Fruit fly (Drosophila melanogaster) whole organism, embryonic: ENCODE data around the gene CG10730.
A peak's percentile ranks its signal among the peaks of the same experiment; 100 is the strongest.

Experiments
- Antp ChIP-seq: fragments of 200-800 bp; sonication (Bioruptor generic); optimal IDR thresholded peaks from 3 replicates; lab custom pipeline; 2016; ENCODE audit warnings: missing biosample characterization, missing genetic modification characterization
- Atf3 ChIP-seq: fragments of 200-800 bp; sonication (Bioruptor generic); optimal IDR thresholded peaks from 3 replicates; lab custom pipeline; 2016; ENCODE audit warnings: missing biosample characterization, missing genetic modification characterization
- BtbVII ChIP-seq: fragments of 200-800 bp; sonication (Bioruptor generic); optimal IDR thresholded peaks from 3 replicates; lab custom pipeline; 2017; ENCODE audit warnings: missing biosample characterization, mild to moderate bottlenecking, missing genetic modification characterization
- CG10147 ChIP-seq: fragments of 200-800 bp; sonication (Bioruptor generic); optimal IDR thresholded peaks from 2 replicates; lab custom pipeline; 2019; ENCODE audit warnings: missing biosample characterization, mild to moderate bottlenecking, missing genetic modification characterization, moderate library complexity
- CG10462 ChIP-seq: fragments of 200-800 bp; sonication (Bioruptor generic); optimal IDR thresholded peaks from 2 replicates; lab custom pipeline; 2016; ENCODE audit warnings: missing biosample characterization, missing genetic modification characterization
- CG10565 ChIP-seq: fragments of 200-800 bp; sonication (Bioruptor generic); optimal IDR thresholded peaks from 3 replicates; lab custom pipeline; 2016; ENCODE audit warnings: missing biosample characterization, mild to moderate bottlenecking, missing genetic modification characterization
- CG11085 ChIP-seq: fragments of 200-800 bp; sonication (Bioruptor generic); IDR thresholded peaks from 2 replicates; pipeline ENCODE4 v1.3.6; 2022; ENCODE audit warnings: missing biosample characterization, missing genetic modification characterization
- CG1529 ChIP-seq: fragments of 200-800 bp; sonication (Bioruptor generic); optimal IDR thresholded peaks from 3 replicates; lab custom pipeline; 2018; ENCODE audit warnings: missing biosample characterization, missing genetic modification characterization
- CG1602 ChIP-seq: fragments of 200-800 bp; sonication (Bioruptor generic); optimal IDR thresholded peaks from 3 replicates; lab custom pipeline; 2016; ENCODE audit warnings: missing biosample characterization, missing genetic modification characterization
- CG18599 ChIP-seq: fragments of 200-800 bp; sonication (Bioruptor generic); optimal IDR thresholded peaks from 3 replicates; lab custom pipeline; 2017; ENCODE audit warnings: missing biosample characterization, missing genetic modification characterization, mild to moderate bottlenecking, moderate library complexity, missing genetic modification reagents
- CG32772 ChIP-seq: fragments of 200-800 bp; sonication (Bioruptor generic); IDR thresholded peaks from 2 replicates; pipeline ENCODE4 v1.3.6; 2022; ENCODE audit warnings: missing biosample characterization, missing genetic modification characterization
- CG33557 ChIP-seq: fragments of 200-800 bp; sonication (Bioruptor generic); optimal IDR thresholded peaks from 2 replicates; lab custom pipeline; 2019; ENCODE audit warnings: missing biosample characterization, mild to moderate bottlenecking, missing genetic modification characterization, moderate library complexity
- CG4707 ChIP-seq: fragments of 200-800 bp; sonication (Bioruptor generic); optimal IDR thresholded peaks from 2 replicates; lab custom pipeline; 2018; ENCODE audit warnings: missing biosample characterization, mild to moderate bottlenecking, missing genetic modification characterization, moderate library complexity
- CG4730 ChIP-seq: fragments of 200-800 bp; sonication (Bioruptor generic); IDR thresholded peaks from 2 replicates; pipeline ENCODE4 v1.3.6; 2022; ENCODE audit warnings: missing biosample characterization, missing genetic modification characterization
- CG4820 ChIP-seq: fragments of 200-800 bp; sonication (Bioruptor generic); optimal IDR thresholded peaks from 3 replicates; lab custom pipeline; 2016; ENCODE audit warnings: missing biosample characterization, missing genetic modification characterization
- CG6254 ChIP-seq: fragments of 200-800 bp; sonication (Bioruptor generic); optimal IDR thresholded peaks from 3 replicates; lab custom pipeline; 2017; ENCODE audit warnings: mild to moderate bottlenecking, missing biosample characterization, missing genetic modification reagents, missing genetic modification characterization
- CG6791 ChIP-seq: fragments of 200-800 bp; sonication (Bioruptor generic); IDR thresholded peaks from 3 replicates; pipeline ENCODE4 v1.3.6; 2022; ENCODE audit warnings: missing biosample characterization, missing genetic modification characterization; ENCODE audit not compliant: partially characterized antibody
- CG8290 ChIP-seq, 3 experiments: fragments of 200-800 bp; sonication (Bioruptor generic); optimal IDR thresholded peaks; 2 replicates each; lab custom pipeline; 2016 to 2019; ENCODE audit warnings: missing biosample characterization in 3 of 3, missing genetic modification characterization in 3 of 3, mild to moderate bottlenecking in 2 of 3, moderate library complexity in 1 of 3
- CG8765 ChIP-seq: fragments of 200-800 bp; sonication (Bioruptor generic); IDR thresholded peaks from 2 replicates; pipeline ENCODE4 v1.3.6; 2022; ENCODE audit warnings: missing biosample characterization, missing genetic modification characterization
- CHES-1-like ChIP-seq: fragments of 200-800 bp; sonication (Bioruptor generic); optimal IDR thresholded peaks from 2 replicates; lab custom pipeline; 2016; ENCODE audit warnings: missing biosample characterization, missing genetic modification characterization
- D19B ChIP-seq: fragments of 200-800 bp; sonication (Bioruptor generic); optimal IDR thresholded peaks from 2 replicates; lab custom pipeline; 2017; ENCODE audit warnings: missing biosample characterization, mild to moderate bottlenecking, missing genetic modification characterization
- Dfd ChIP-seq, 2 experiments: fragments of >200 bp; optimal IDR thresholded peaks; 2 replicates each; lab custom pipeline; 2017; ENCODE audit warnings: missing biosample characterization in 2 of 2, missing genetic modification characterization in 2 of 2
- Doc2 ChIP-seq: fragments of 200-800 bp; sonication (Bioruptor generic); IDR thresholded peaks from 2 replicates; pipeline ENCODE4 v1.3.6; 2022; ENCODE audit warnings: missing biosample characterization, missing genetic modification characterization
- HLH54F ChIP-seq: fragments of 200-800 bp; sonication (Bioruptor generic); optimal IDR thresholded peaks from 3 replicates; lab custom pipeline; 2016; ENCODE audit warnings: missing biosample characterization, missing genetic modification characterization
- Hand ChIP-seq: fragments of 200-800 bp; sonication (Bioruptor generic); optimal IDR thresholded peaks from 2 replicates; lab custom pipeline; 2017; ENCODE audit warnings: mild to moderate bottlenecking, missing biosample characterization, missing genetic modification reagents, missing genetic modification characterization
- MESR4 ChIP-seq: fragments of 200-800 bp; sonication (Bioruptor generic); optimal IDR thresholded peaks from 2 replicates; lab custom pipeline; 2018; ENCODE audit warnings: missing biosample characterization, mild to moderate bottlenecking, missing genetic modification characterization, moderate library complexity
- Nf-YC ChIP-seq: fragments of 200-800 bp; optimal IDR thresholded peaks from 3 replicates; lab custom pipeline; 2019; ENCODE audit warnings: missing biosample characterization, mild to moderate bottlenecking, missing genetic modification characterization, moderate library complexity
- Ptx1 ChIP-seq: fragments of 200-800 bp; sonication (Bioruptor generic); IDR thresholded peaks from 2 replicates; pipeline ENCODE4 v1.3.6; 2022; ENCODE audit warnings: missing biosample characterization, missing genetic modification characterization
- Rx ChIP-seq: fragments of 200-800 bp; sonication (Bioruptor generic); IDR thresholded peaks from 2 replicates; pipeline ENCODE4 v1.3.6; 2022; ENCODE audit warnings: missing biosample characterization, missing genetic modification characterization
- bbx ChIP-seq: fragments of 200-800 bp; sonication (Bioruptor generic); IDR thresholded peaks from 2 replicates; pipeline ENCODE4 v1.3.6; 2022; ENCODE audit warnings: missing biosample characterization, missing genetic modification characterization; ENCODE audit not compliant: partially characterized antibody
- cas ChIP-seq: fragments of 200-800 bp; sonication (Bioruptor generic); IDR thresholded peaks from 2 replicates; pipeline ENCODE4 v1.3.6; 2022; ENCODE audit warnings: missing biosample characterization, missing genetic modification characterization
- cato ChIP-seq: fragments of 200-800 bp; sonication (Bioruptor generic); optimal IDR thresholded peaks from 2 replicates; lab custom pipeline; 2016; ENCODE audit warnings: missing biosample characterization, missing genetic modification characterization, borderline replicate concordance
- cg ChIP-seq: fragments of 200-800 bp; sonication (Bioruptor generic); optimal IDR thresholded peaks from 3 replicates; lab custom pipeline; 2019; ENCODE audit warnings: missing biosample characterization, mild to moderate bottlenecking, missing genetic modification characterization, moderate library complexity
- fu2 ChIP-seq: fragments of 200-800 bp; sonication (Bioruptor generic); optimal IDR thresholded peaks from 2 replicates; lab custom pipeline; 2016; ENCODE audit warnings: missing biosample characterization, missing genetic modification characterization
- gce ChIP-seq: fragments of 200-800 bp; sonication (Bioruptor generic); IDR thresholded peaks from 3 replicates; pipeline ENCODE4 v1.3.6; 2022; ENCODE audit warnings: missing biosample characterization, missing genetic modification characterization
- gcm ChIP-seq: fragments of 200-800 bp; sonication (Bioruptor generic); optimal IDR thresholded peaks from 2 replicates; lab custom pipeline; 2019; ENCODE audit warnings: missing biosample characterization, mild to moderate bottlenecking, missing genetic modification characterization, moderate library complexity
- gsb ChIP-seq: fragments of 200-800 bp; sonication (Bioruptor generic); IDR thresholded peaks from 2 replicates; pipeline ENCODE4 v1.3.6; 2022; ENCODE audit warnings: missing biosample characterization, missing genetic modification characterization
- hkb ChIP-seq, 2 experiments: fragments of 200-800 bp in 1 of 2; fragments of >200 bp in 1 of 2; sonication (Bioruptor generic) in 1 of 2; IDR thresholded peaks in 1 of 2; optimal IDR thresholded peaks in 1 of 2; 2 replicates each; pipeline versions ENCODE4 v1.3.6 to Lab custom; 2017 to 2022; ENCODE audit warnings: missing biosample characterization in 1 of 2, missing genetic modification characterization in 1 of 2
- hth ChIP-seq: fragments of >200 bp; optimal IDR thresholded peaks from 2 replicates; lab custom pipeline; 2017; ENCODE audit warnings: inconsistent platforms
- insv ChIP-seq, 2 experiments: fragments of 200-800 bp; sonication (Bioruptor generic); optimal IDR thresholded peaks; 3 replicates each; lab custom pipeline; 2016 to 2018; ENCODE audit warnings: missing biosample characterization in 2 of 2, missing genetic modification characterization in 2 of 2
- mld ChIP-seq: fragments of 200-800 bp; sonication (Bioruptor generic); IDR thresholded peaks from 3 replicates; pipeline ENCODE4 v1.3.6; 2022; ENCODE audit warnings: missing biosample characterization, missing genetic modification characterization; ENCODE audit not compliant: partially characterized antibody
- oc ChIP-seq: fragments of 200-800 bp; sonication (Bioruptor generic); optimal IDR thresholded peaks from 2 replicates; lab custom pipeline; 2018; ENCODE audit warnings: missing biosample characterization, mild to moderate bottlenecking, missing genetic modification characterization, moderate library complexity
- p53 ChIP-seq: fragments of 200-800 bp; sonication (Bioruptor generic); optimal IDR thresholded peaks from 2 replicates; lab custom pipeline; 2016; ENCODE audit warnings: missing biosample characterization, missing genetic modification characterization
- pb ChIP-seq: fragments of 200-800 bp; sonication (Bioruptor generic); optimal IDR thresholded peaks from 3 replicates; lab custom pipeline; 2016; ENCODE audit warnings: missing biosample characterization, missing genetic modification characterization
- slou ChIP-seq: fragments of 200-800 bp; sonication (Bioruptor generic); optimal IDR thresholded peaks from 3 replicates; lab custom pipeline; 2016; ENCODE audit warnings: missing biosample characterization, missing genetic modification characterization
- tna ChIP-seq: fragments of 200-800 bp; sonication (Bioruptor generic); IDR thresholded peaks from 2 replicates; pipeline ENCODE4 v1.3.6; 2022; ENCODE audit warnings: missing biosample characterization, missing genetic modification characterization; ENCODE audit not compliant: partially characterized antibody
- toy ChIP-seq: fragments of 200-800 bp; sonication (Bioruptor generic); IDR thresholded peaks from 2 replicates; pipeline ENCODE4 v1.3.6; 2022; ENCODE audit warnings: missing biosample characterization, missing genetic modification characterization
- unpg ChIP-seq: fragments of 200-800 bp; sonication (Bioruptor generic); optimal IDR thresholded peaks from 3 replicates; lab custom pipeline; 2018; ENCODE audit warnings: missing biosample characterization, mild to moderate bottlenecking, missing genetic modification characterization, moderate library complexity
- wek ChIP-seq: fragments of 200-800 bp; sonication (Bioruptor generic); optimal IDR thresholded peaks from 3 replicates; lab custom pipeline; 2018; ENCODE audit warnings: missing biosample characterization, mild to moderate bottlenecking, missing genetic modification characterization, moderate library complexity
- zfh2 ChIP-seq: fragments of 200-800 bp; sonication (Bioruptor generic); optimal IDR thresholded peaks from 2 replicates; lab custom pipeline; 2016; ENCODE audit warnings: missing biosample characterization, missing genetic modification characterization

CG10730 gene

dm6 chr2L:20093794-20094193, 21.8 kb upstream of the CG10730 start, which contains the start of the genes Taf13 and nesd (continued):
- TF ChIP-seq Hand (GFP tag; lab: Kevin White, UChicago), result no peak
- peak; percentile 30 for TF ChIP-seq CG33557 (GFP tag; lab: Kevin White, UChicago)
- TF ChIP-seq CG10565 (GFP tag; lab: Kevin White, UChicago), result no peak
- TF ChIP-seq Ptx1 (GFP tag; lab: Robert Waterston, UW), result no peak
- TF ChIP-seq CG4707 (GFP tag; lab: Kevin White, UChicago), result no peak
- TF ChIP-seq Nf-YC (tag; lab: Kevin White, UChicago), result peak; percentile 61
- no peak for TF ChIP-seq D19B (GFP tag; lab: Kevin White, UChicago)
- no peak for TF ChIP-seq BtbVII (GFP tag; lab: Kevin White, UChicago)
- TF ChIP-seq hkb (optimal IDR thresholded peaks at IDR 0.05; lab: Kevin White, UChicago), result peak; percentile 82
- no peak for TF ChIP-seq hkb (GFP tag; IDR thresholded peaks at IDR 0.05; lab: Robert Waterston, UW)
- TF ChIP-seq hth, result no peak
- no peak for TF ChIP-seq p53
- TF ChIP-seq cas (GFP tag; lab: Robert Waterston, UW), result no peak
- TF ChIP-seq oc (tag; lab: Kevin White, UChicago), result no peak
- peak; percentile 33 for TF ChIP-seq slou (GFP tag; lab: Kevin White, UChicago)
- TF ChIP-seq CG10462 (GFP tag; lab: Kevin White, UChicago), result no peak
- peak; percentile 31 for TF ChIP-seq zfh2 (GFP tag; lab: Kevin White, UChicago)
- peak in 1 of 2 experiments; percentile 25 for TF ChIP-seq insv (GFP tag; optimal IDR thresholded peaks at IDR 0.05; lab: Kevin White, UChicago)
- TF ChIP-seq CG8290 (GFP tag; optimal IDR thresholded peaks at IDR 0.05; lab: Kevin White, UChicago), result peak; percentile 53
- peak in 1 of 2 experiments; percentile 32 for TF ChIP-seq CG8290 (tag; optimal IDR thresholded peaks at IDR 0.05; lab: Kevin White, UChicago)
- TF ChIP-seq gce (GFP tag; lab: Robert Waterston, UW), result no peak
- TF ChIP-seq bbx (GFP tag; lab: Robert Waterston, UW), result peak; percentile 48
- TF ChIP-seq CG1529 (GFP tag; lab: Kevin White, UChicago), result no peak
- no peak for TF ChIP-seq CG4730
- TF ChIP-seq CG32772 (GFP tag; lab: Robert Waterston, UW), result no peak
- no peak for TF ChIP-seq Antp (GFP tag; lab: Kevin White, UChicago)
- no peak for TF ChIP-seq MESR4
- peak; percentile 12 for TF ChIP-seq CG18599 (GFP tag; lab: Kevin White, UChicago)
- no peak; the same call in 2 of the 3 replicates for TF ChIP-seq mld
- no peak for TF ChIP-seq wek (GFP tag; lab: Kevin White, UChicago)
- TF ChIP-seq CG6791, result peak; percentile 66; the same call in 2 of the 3 replicates
- peak; percentile 26 for TF ChIP-seq unpg (GFP tag; lab: Kevin White, UChicago)
- no peak for TF ChIP-seq Atf3 (GFP tag; lab: Kevin White, UChicago)
- TF ChIP-seq gsb (GFP tag; lab: Robert Waterston, UW), result no peak
- TF ChIP-seq toy (GFP tag; lab: Robert Waterston, UW), result no peak
- no peak for TF ChIP-seq cg (GFP tag; lab: Kevin White, UChicago)
- peak; percentile 4 for TF ChIP-seq CHES-1-like (GFP tag; lab: Kevin White, UChicago)
- no peak for TF ChIP-seq CG1602 (GFP tag; lab: Kevin White, UChicago)
- TF ChIP-seq CG6254 (GFP tag; lab: Kevin White, UChicago), result no peak
- no peak for TF ChIP-seq Dfd (GFP tag; optimal IDR thresholded peaks at IDR 0.05; lab: Kevin White, UChicago)
- TF ChIP-seq gcm (GFP tag; lab: Kevin White, UChicago), result no peak
- TF ChIP-seq cato, result no peak
- TF ChIP-seq CG8765, result no peak
- peak; percentile 20 for TF ChIP-seq CG4820 (GFP tag; lab: Kevin White, UChicago)
- TF ChIP-seq pb, result no peak
- peak; percentile 28 for TF ChIP-seq HLH54F (GFP tag; lab: Kevin White, UChicago)
- no peak for TF ChIP-seq Rx
- TF ChIP-seq CG11085, result no peak
- no peak for TF ChIP-seq fu2 (GFP tag; lab: Kevin White, UChicago)
- TF ChIP-seq CG10147 (GFP tag; lab: Kevin White, UChicago), result peak; percentile 67
- TF ChIP-seq tna (GFP tag; lab: Robert Waterston, UW), result peak; percentile 52; the same call in 1 of the 2 replicates
- no peak for TF ChIP-seq Doc2 (GFP tag; lab: Robert Waterston, UW)
